Worm (Caenorhabditis elegans) whole organism, L4 larva: ENCODE data around the gene ZK856.4.

Experiments
- D1046.2 ChIP-seq: fragments of 200-800 bp; sonication (Bioruptor generic); IDR thresholded peaks from 2 replicates; pipeline ENCODE4 v1.3.6; 2022; ENCODE audit warnings: missing genetic modification characterization, missing compliant biosample characterization
- F10B5.3 ChIP-seq: sonication (generic microtip); optimal IDR thresholded peaks from 2 replicates; lab custom pipeline; 2016; ENCODE audit warnings: mild to moderate bottlenecking, missing genetic modification characterization, missing compliant biosample characterization
- F49E8.2 ChIP-seq: sonication (generic microtip); optimal IDR thresholded peaks from 2 replicates; lab custom pipeline; 2016; ENCODE audit warnings: missing compliant biosample characterization, mild to moderate bottlenecking, missing genetic modification characterization, borderline replicate concordance
- R02D3.7 ChIP-seq: fragments of 150-350 bp; sonication (generic microtip); optimal IDR thresholded peaks from 3 replicates; lab custom pipeline; 2014; ENCODE audit warnings: missing biosample characterization, missing genetic modification characterization
- Y5F2A.4 ChIP-seq: fragments of 200-800 bp; sonication (Bioruptor generic); optimal IDR thresholded peaks from 2 replicates; lab custom pipeline; 2018; ENCODE audit warnings: mild to moderate bottlenecking, missing genetic modification characterization, missing compliant biosample characterization
- ama-1 ChIP-seq: fragments of 150-350 bp; optimal IDR thresholded peaks from 2 replicates; lab custom pipeline; 2014; ENCODE audit warnings: inconsistent platforms, mixed read lengths
- ceh-28 ChIP-seq: fragments of 150-350 bp; optimal IDR thresholded peaks from 2 replicates; lab custom pipeline; 2014; ENCODE audit warnings: missing biosample characterization, missing genetic modification reagents, missing genetic modification characterization
- ctbp-1 ChIP-seq: fragments of 200-800 bp; sonication (Bioruptor generic); IDR thresholded peaks from 2 replicates; pipeline ENCODE4 v1.3.6; 2022; ENCODE audit warnings: missing genetic modification reagents, missing genetic modification characterization, missing compliant biosample characterization
- daf-12 ChIP-seq: fragments of 150-350 bp; optimal IDR thresholded peaks from 2 replicates; lab custom pipeline; 2014; ENCODE audit warnings: missing biosample characterization, missing genetic modification reagents, missing genetic modification characterization
- daf-16 ChIP-seq, 3 experiments: sonication (generic microtip); optimal IDR thresholded peaks; 2 replicates each; lab custom pipeline; 2016 to 2017; ENCODE audit warnings: missing genetic modification characterization in 3 of 3, missing genetic modification reagents in 3 of 3, mild to moderate bottlenecking in 2 of 3, missing compliant biosample characterization in 2 of 3, missing biosample characterization in 1 of 3, moderate library complexity in 1 of 3
- daf-19 ChIP-seq: fragments of 200-800 bp; sonication (Bioruptor generic); conservative IDR thresholded peaks from 2 replicates; pipeline ENCODE4 v1.3.6; 2022; ENCODE audit warnings: missing genetic modification characterization, missing compliant biosample characterization
- daf-8 ChIP-seq: fragments of 200-800 bp; sonication (Bioruptor generic); IDR thresholded peaks from 2 replicates; pipeline ENCODE4 v1.3.6; 2022; ENCODE audit warnings: missing genetic modification characterization, missing compliant biosample characterization
- dmd-6 ChIP-seq: fragments of 200-800 bp; sonication (Bioruptor generic); IDR thresholded peaks from 2 replicates; pipeline ENCODE4 v1.3.6; 2022; ENCODE audit warnings: missing genetic modification reagents, missing genetic modification characterization, missing compliant biosample characterization
- dmd-8 ChIP-seq: fragments of 200-800 bp; sonication (Bioruptor generic); IDR thresholded peaks from 2 replicates; pipeline ENCODE4 v1.3.6; 2022; ENCODE audit warnings: missing genetic modification characterization, missing compliant biosample characterization
- dmd-9 ChIP-seq: fragments of 200-800 bp; sonication (Bioruptor generic); IDR thresholded peaks from 2 replicates; pipeline ENCODE4 v1.3.6; 2022; ENCODE audit warnings: missing genetic modification reagents, missing genetic modification characterization, missing compliant biosample characterization
- duxl-1 ChIP-seq: sonication (generic microtip); optimal IDR thresholded peaks from 2 replicates; lab custom pipeline; 2016; ENCODE audit warnings: mild to moderate bottlenecking, missing genetic modification characterization, moderate library complexity, missing compliant biosample characterization; ENCODE audit not compliant: poor library complexity
- dve-1 ChIP-seq: sonication (generic microtip); optimal IDR thresholded peaks from 2 replicates; lab custom pipeline; 2017; ENCODE audit warnings: antibody characterized with exemption, mild to moderate bottlenecking, missing genetic modification characterization, missing compliant biosample characterization; ENCODE audit not compliant: insufficient read depth
- fkh-10 ChIP-seq: fragments of 150-350 bp; optimal IDR thresholded peaks from 2 replicates; lab custom pipeline; 2014; ENCODE audit warnings: missing biosample characterization, missing genetic modification reagents, missing genetic modification characterization
- fos-1 ChIP-seq: fragments of 150-350 bp; optimal IDR thresholded peaks from 2 replicates; lab custom pipeline; 2014; ENCODE audit warnings: missing biosample characterization, missing genetic modification characterization
- hif-1 ChIP-seq, 2 experiments: sonication (generic microtip); optimal IDR thresholded peaks; 2 replicates each; lab custom pipeline; 2016 to 2017; ENCODE audit warnings: missing compliant biosample characterization in 2 of 2, missing genetic modification characterization in 2 of 2, missing genetic modification reagents in 2 of 2, missing genotype in 2 of 2, mild to moderate bottlenecking in 1 of 2
- hlh-11 ChIP-seq: fragments of 200-800 bp; sonication (Bioruptor generic); optimal IDR thresholded peaks from 2 replicates; lab custom pipeline; 2018; ENCODE audit warnings: mild to moderate bottlenecking, missing genetic modification characterization, missing compliant biosample characterization
- hlh-30 ChIP-seq: sonication (generic microtip); optimal IDR thresholded peaks from 2 replicates; lab custom pipeline; 2017; ENCODE audit warnings: antibody characterized with exemption, mild to moderate bottlenecking, missing genetic modification characterization, missing compliant biosample characterization; ENCODE audit not compliant: insufficient read depth
- lin-29 ChIP-seq: fragments of 200-800 bp; sonication (Bioruptor generic); IDR thresholded peaks from 2 replicates; pipeline ENCODE4 v1.3.6; 2022; ENCODE audit warnings: missing genetic modification reagents, missing genetic modification characterization, missing compliant biosample characterization
- lsy-2 ChIP-seq, 2 experiments: fragments of 150-350 bp in 1 of 2; sonication (generic microtip) in 1 of 2; optimal IDR thresholded peaks; 2 replicates each; lab custom pipeline; 2014 to 2017; ENCODE audit warnings: missing biosample characterization in 2 of 2, missing genetic modification characterization in 2 of 2
- madf-5 ChIP-seq, 2 experiments: fragments of 200-800 bp; sonication (Bioruptor generic); IDR thresholded peaks; 2 replicates each; pipeline ENCODE4 v1.3.6; 2022; ENCODE audit warnings: missing compliant biosample characterization in 2 of 2, missing genetic modification characterization in 2 of 2
- mdl-1 ChIP-seq, 2 experiments: fragments of 150-350 bp in 1 of 2; sonication (generic microtip) in 1 of 2; optimal IDR thresholded peaks; 2 replicates each; lab custom pipeline; 2014 to 2017; ENCODE audit warnings: missing biosample characterization in 2 of 2, missing genetic modification characterization in 2 of 2
- mdt-29 ChIP-seq: fragments of 200-800 bp; sonication (Bioruptor generic); IDR thresholded peaks from 2 replicates; pipeline ENCODE4 v1.3.6; 2022; ENCODE audit warnings: missing genetic modification reagents, missing genetic modification characterization, missing compliant biosample characterization
- mes-2 ChIP-seq: sonication (generic microtip); optimal IDR thresholded peaks from 2 replicates; lab custom pipeline; 2016; ENCODE audit warnings: missing genotype, mild to moderate bottlenecking, missing genetic modification characterization, missing compliant biosample characterization; ENCODE audit not compliant: poor library complexity, severe bottlenecking
- mxl-2 ChIP-seq: fragments of 200-800 bp; sonication (Bioruptor generic); conservative IDR thresholded peaks from 2 replicates; pipeline ENCODE4 v1.3.6; 2022; ENCODE audit warnings: missing genetic modification reagents, missing genetic modification characterization, missing compliant biosample characterization
- mxl-3 ChIP-seq: fragments of 200-800 bp; sonication (Bioruptor generic); optimal IDR thresholded peaks from 2 replicates; lab custom pipeline; 2018; ENCODE audit warnings: mild to moderate bottlenecking, missing genetic modification characterization, missing compliant biosample characterization
- nhr-111 ChIP-seq: fragments of 200-800 bp; sonication (Bioruptor generic); optimal IDR thresholded peaks from 2 replicates; lab custom pipeline; 2018; ENCODE audit warnings: mild to moderate bottlenecking, missing genetic modification characterization, missing compliant biosample characterization
- nhr-28 ChIP-seq: fragments of 150-350 bp; optimal IDR thresholded peaks from 2 replicates; lab custom pipeline; 2014; ENCODE audit warnings: missing biosample characterization, missing genetic modification characterization
- nhr-76 ChIP-seq: fragments of 150-350 bp; optimal IDR thresholded peaks from 2 replicates; lab custom pipeline; 2014; ENCODE audit warnings: missing biosample characterization, missing genetic modification characterization
- php-3 ChIP-seq: fragments of 200-800 bp; sonication (Bioruptor generic); IDR thresholded peaks from 2 replicates; pipeline ENCODE4 v1.3.6; 2022; ENCODE audit warnings: missing genetic modification reagents, missing genetic modification characterization, missing compliant biosample characterization
- skn-1 ChIP-seq: fragments of 150-350 bp; optimal IDR thresholded peaks from 2 replicates; lab custom pipeline; 2014; ENCODE audit warnings: missing biosample characterization, missing genetic modification characterization
- snpc-1.2 ChIP-seq: fragments of 200-800 bp; sonication (Bioruptor generic); IDR thresholded peaks from 2 replicates; pipeline ENCODE4 v1.3.6; 2022; ENCODE audit warnings: missing genetic modification reagents, missing genetic modification characterization, missing compliant biosample characterization
- tag-97 ChIP-seq: fragments of 200-800 bp; sonication (Bioruptor generic); IDR thresholded peaks from 2 replicates; pipeline ENCODE4 v1.3.6; 2022; ENCODE audit warnings: missing genetic modification characterization, missing compliant biosample characterization
- tra-1 ChIP-seq: fragments of 200-800 bp; sonication (Bioruptor generic); IDR thresholded peaks from 2 replicates; pipeline ENCODE4 v1.3.6; 2022; ENCODE audit warnings: missing genetic modification reagents, missing genetic modification characterization, missing compliant biosample characterization
- unc-130 ChIP-seq: sonication (generic microtip); optimal IDR thresholded peaks from 2 replicates; lab custom pipeline; 2016; ENCODE audit warnings: missing genetic modification reagents, missing genetic modification characterization, missing compliant biosample characterization
- unc-62 ChIP-seq, 3 experiments: fragments of 150-350 bp in 1 of 3; sonication (generic microtip); optimal IDR thresholded peaks in 2 of 3; peaks in 1 of 3; 1 replicate in 1 of 3; 2 replicates in 2 of 3; lab custom pipeline; 2014 to 2017; ENCODE audit warnings: missing biosample characterization in 3 of 3, missing genetic modification characterization in 3 of 3, missing genetic modification reagents in 3 of 3, missing genotype in 1 of 3
- zag-1 ChIP-seq: fragments of 150-350 bp; optimal IDR thresholded peaks from 2 replicates; lab custom pipeline; 2014; ENCODE audit warnings: missing biosample characterization, missing genetic modification characterization
- zip-2 ChIP-seq: fragments of 150-350 bp; optimal IDR thresholded peaks from 2 replicates; lab custom pipeline; 2014; ENCODE audit warnings: missing biosample characterization, missing genetic modification characterization
- ztf-7 ChIP-seq: fragments of 150-350 bp; optimal IDR thresholded peaks from 2 replicates; lab custom pipeline; 2014; ENCODE audit warnings: missing biosample characterization, missing genetic modification characterization

ZK856.4 gene

ce11 chrV:10146787-10147186, 36.3 kb upstream of the ZK856.4 start (continued):
- no peak for TF ChIP-seq hlh-30
- TF ChIP-seq Y5F2A.4 (GFP tag; lab: Kevin White, UChicago), result no peak
- TF ChIP-seq lin-29 (GFP tag; lab: Robert Waterston, UW), result no peak
- TF ChIP-seq dve-1 (tag; lab: Kevin White, UChicago), result no peak
- TF ChIP-seq madf-5 (GFP tag; IDR thresholded peaks at IDR 0.05; lab: Robert Waterston, UW), result no peak
- TF ChIP-seq mdl-1 (tag; optimal IDR thresholded peaks at IDR 0.05; lab: Kevin White, UChicago), result no peak
- no peak for TF ChIP-seq daf-8 (GFP tag; lab: Robert Waterston, UW)
- no peak for TF ChIP-seq tra-1 (GFP tag; lab: Robert Waterston, UW)
- no peak for TF ChIP-seq F49E8.2 (tag; lab: Kevin White, UChicago)
- TF ChIP-seq daf-12 (tag; lab: Kevin White, UChicago), result no peak
- TF ChIP-seq fos-1 (tag; lab: Kevin White, UChicago), result no peak
- peak in 1 of 2 experiments; percentile 78 for TF ChIP-seq hif-1 (tag; optimal IDR thresholded peaks at IDR 0.05; lab: Kevin White, UChicago)
- TF ChIP-seq skn-1 (tag; lab: Kevin White, UChicago), result no peak
- no peak for TF ChIP-seq mxl-3
- TF ChIP-seq nhr-76 (tag; lab: Kevin White, UChicago), result no peak
- no peak for TF ChIP-seq mxl-2 (GFP tag; lab: Robert Waterston, UW)
- TF ChIP-seq daf-16 (GFP tag; optimal IDR thresholded peaks at IDR 0.05; lab: Kevin White, UChicago), result peak in 1 of 2 experiments; percentile 20
- no peak for TF ChIP-seq daf-16 (tag; optimal IDR thresholded peaks at IDR 0.05; lab: Kevin White, UChicago)
- TF ChIP-seq ceh-28 (tag; lab: Kevin White, UChicago), result no peak
- TF ChIP-seq ama-1 (lab: Kevin White, UChicago), result no peak
- no peak for TF ChIP-seq ztf-7
- TF ChIP-seq zip-2, result no peak

ce11 chrV:10148352-10148751, 34.7 kb upstream of the ZK856.4 start, which contains the start of gene srsx-26:
Gene srsx-26 (plus strand): TSS chrV:10148652.
- TF ChIP-seq nhr-111 (GFP tag; lab: Kevin White, UChicago), result no peak
- no peak for TF ChIP-seq php-3
- TF ChIP-seq tag-97, result no peak
- no peak for TF ChIP-seq dmd-8
- no peak for TF ChIP-seq hlh-11 (tag; lab: Kevin White, UChicago)
- TF ChIP-seq R02D3.7, result no peak
- TF ChIP-seq F10B5.3, result no peak
- no peak for TF ChIP-seq zag-1 (tag; lab: Kevin White, UChicago)
- TF ChIP-seq lsy-2 (tag; optimal IDR thresholded peaks at IDR 0.05; lab: Kevin White, UChicago), result no peak
- no peak for TF ChIP-seq dmd-9 (GFP tag; lab: Robert Waterston, UW)

- TF ChIP-seq fkh-10 (GFP tag; lab: Kevin White, UChicago), result no peak
- no peak for TF ChIP-seq unc-130 (GFP tag; lab: Kevin White, UChicago)
- no peak for TF ChIP-seq mdt-29 (GFP tag; lab: Robert Waterston, UW)
- no peak for TF ChIP-seq daf-19 (GFP tag; lab: Robert Waterston, UW)
- TF ChIP-seq dve-1 (tag; lab: Kevin White, UChicago), result no peak
- TF ChIP-seq duxl-1, result no peak
- no peak for TF ChIP-seq snpc-1.2
Measured at ce11 chrV:10149728-10150127, 33.4 kb upstream of the ZK856.4 start, which contains the start of gene srsx-27. Gene srsx-27 (plus strand): TSS chrV:10150028.

- peak in 1 of 2 experiments; percentile 57 for TF ChIP-seq unc-62 (GFP tag; optimal IDR thresholded peaks at IDR 0.05 in 1 of 2; lab: Kevin White, UChicago)
- no peak for TF ChIP-seq unc-62 (tag; optimal IDR thresholded peaks at IDR 0.05; lab: Kevin White, UChicago)
- no peak for TF ChIP-seq ctbp-1 (GFP tag; lab: Robert Waterston, UW)
- TF ChIP-seq hlh-30, result no peak
- no peak for TF ChIP-seq D1046.2
- no peak for TF ChIP-seq dmd-6 (GFP tag; lab: Robert Waterston, UW)
- TF ChIP-seq nhr-28 (tag; lab: Kevin White, UChicago), result no peak
- no peak for TF ChIP-seq mes-2 (tag; lab: Kevin White, UChicago)
Measured at ce11 chrV:10152278-10152677, 30.8 kb upstream of the ZK856.4 start, which contains the start of gene srsx-28. Gene srsx-28 (plus strand): TSS chrV:10152578.
